Fruit fly (Drosophila melanogaster): Measurements from ENCODE around the gene CG31549.

- TF ChIP-seq CG8478 (optimal IDR thresholded peaks at IDR 0.05): no peak
- peak; percentile 47 to 55 for TF ChIP-seq CTCF (optimal IDR thresholded peaks at IDR 0.05)
Measured at dm6 chr3R:5624115-5624878, 7.7 kb upstream of the CG31549 start, which contains the start of the genes Dph4, Spec2 and RpL13A.
